Worm (Caenorhabditis elegans) whole organism, L4 larva: ENCODE measurements around the gene ZK742.3.

ENCODE experiments used
- aha-1 ChIP-seq: fragments of 150-350 bp; peaks from one replicate; lab custom pipeline; 2014; ENCODE audit warnings: missing biosample characterization, missing genetic modification characterization
- egl-27 ChIP-seq: sonication (generic microtip); optimal IDR thresholded peaks from 3 replicates; lab custom pipeline; 2017; ENCODE audit warnings: missing biosample characterization, missing genetic modification reagents, missing genetic modification characterization
- lin-39 ChIP-seq: fragments of 150-350 bp; optimal IDR thresholded peaks from 2 replicates; lab custom pipeline; 2014; ENCODE audit warnings: missing biosample characterization, missing genetic modification reagents, missing genetic modification characterization
- mep-1 ChIP-seq: fragments of 150-350 bp; sonication (generic microtip); optimal IDR thresholded peaks from 3 replicates; lab custom pipeline; 2014; ENCODE audit warnings: missing biosample characterization, missing genetic modification characterization
- nhr-25 ChIP-seq: sonication (generic microtip); optimal IDR thresholded peaks from 2 replicates; lab custom pipeline; 2017; ENCODE audit warnings: missing genetic modification characterization, mild to moderate bottlenecking, missing compliant biosample characterization, antibody characterized with exemption, moderate library complexity, borderline replicate concordance; ENCODE audit not compliant: insufficient read depth
- pha-4 ChIP-seq, 2 experiments: fragments of 150-350 bp in 1 of 2; fragments of 200-800 bp in 1 of 2; sonication (Bioruptor generic) in 1 of 2; IDR thresholded peaks in 1 of 2; optimal IDR thresholded peaks in 1 of 2; 2 replicates each; pipeline versions ENCODE4 v1.3.6 to Lab custom; 2014 to 2022; ENCODE audit warnings: missing genetic modification characterization in 2 of 2, missing genetic modification reagents in 2 of 2, missing biosample characterization in 1 of 2, missing compliant biosample characterization in 1 of 2
- pqm-1 ChIP-seq: sonication (generic microtip); optimal IDR thresholded peaks from 2 replicates; lab custom pipeline; 2017; ENCODE audit warnings: missing biosample characterization, missing genetic modification characterization
- spr-3 ChIP-seq: fragments of 200-800 bp; sonication (Bioruptor generic); optimal IDR thresholded peaks from 2 replicates; lab custom pipeline; 2018; ENCODE audit warnings: mild to moderate bottlenecking, missing genetic modification characterization, missing compliant biosample characterization
- unc-39 ChIP-seq: sonication (generic microtip); optimal IDR thresholded peaks from 2 replicates; lab custom pipeline; 2017; ENCODE audit warnings: missing biosample characterization, missing genetic modification characterization

DNA sequence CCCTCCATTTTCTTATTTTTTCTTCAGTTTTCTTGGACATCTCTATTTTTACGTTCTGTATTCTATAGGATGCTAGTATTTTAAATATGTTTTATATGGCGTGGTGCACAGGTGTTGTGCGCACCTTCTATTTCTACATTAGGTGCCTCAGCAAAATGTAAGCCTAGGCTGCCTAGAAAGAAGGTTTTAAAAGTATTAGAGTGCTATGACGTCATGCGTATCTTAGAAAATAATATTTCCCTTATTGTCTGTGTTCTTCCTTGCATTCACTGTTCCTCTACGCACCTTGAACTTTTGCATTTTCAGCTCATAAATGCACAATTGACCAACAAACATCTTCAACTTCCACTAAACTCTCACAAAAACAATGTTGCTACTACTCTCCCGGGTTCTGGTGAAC, 38.8 kb downstream of the ZK742.3 start, which contains the start of gene frpr-3:
- TF ChIP-seq spr-3 (no peak), pha-4 (GFP tag; IDR thresholded peaks at IDR 0.05; lab: Robert Waterston, UW) (no peak), pha-4 (tag; optimal IDR thresholded peaks at IDR 0.05; lab: Kevin White, UChicago) (no peak), egl-27 (tag; lab: Kevin White, UChicago) (no peak), unc-39 (tag; lab: Kevin White, UChicago) (no peak), lin-39 (tag; lab: Kevin White, UChicago) (no peak), mep-1 (tag; lab: Kevin White, UChicago) (no peak), nhr-25 (tag; lab: Kevin White, UChicago) (no peak), aha-1 (tag; lab: Kevin White, UChicago) (no peak), pqm-1 (no peak)
